Worm (Caenorhabditis elegans) whole organism, mixed stage, embryonic: ENCODE results near the gene F08D12.7.

Source experiments
- M03D4.4 ChIP-seq: sonication (generic microtip); optimal IDR thresholded peaks from 2 replicates; lab custom pipeline; 2017; ENCODE audit warnings: mild to moderate bottlenecking, missing genetic modification characterization, missing compliant biosample characterization
- bed-3 ChIP-seq: fragments of 200-800 bp; sonication (Bioruptor generic); optimal IDR thresholded peaks from 3 replicates; lab custom pipeline; 2018; ENCODE audit warnings: mild to moderate bottlenecking, missing genetic modification characterization, moderate library complexity, missing compliant biosample characterization
- blmp-1 ChIP-seq: fragments of 150-350 bp; optimal IDR thresholded peaks from 2 replicates; lab custom pipeline; 2014; ENCODE audit warnings: missing biosample characterization, missing genetic modification characterization
- ceh-39 ChIP-seq: fragments of 150-350 bp; optimal IDR thresholded peaks from 2 replicates; lab custom pipeline; 2014; ENCODE audit warnings: missing biosample characterization, missing genetic modification characterization
- ceh-43 ChIP-seq: fragments of 200-800 bp; sonication (Bioruptor generic); optimal IDR thresholded peaks from 2 replicates; lab custom pipeline; 2018; ENCODE audit warnings: mild to moderate bottlenecking, missing genetic modification characterization, moderate library complexity, missing compliant biosample characterization
- ceh-83 ChIP-seq: fragments of 200-800 bp; sonication (Bioruptor generic); optimal IDR thresholded peaks from 2 replicates; lab custom pipeline; 2018; ENCODE audit warnings: mild to moderate bottlenecking, missing genetic modification characterization, missing compliant biosample characterization
- ces-1 ChIP-seq: fragments of 150-350 bp; optimal IDR thresholded peaks from 2 replicates; lab custom pipeline; 2014; ENCODE audit warnings: missing biosample characterization, missing genetic modification reagents, missing genetic modification characterization
- cnd-1 ChIP-seq: fragments of 200-800 bp; sonication (Bioruptor generic); optimal IDR thresholded peaks from 2 replicates; lab custom pipeline; 2018; ENCODE audit warnings: mild to moderate bottlenecking, missing genetic modification characterization, missing compliant biosample characterization
- drap-1 ChIP-seq: fragments of 200-800 bp; sonication (Bioruptor generic); optimal IDR thresholded peaks from 3 replicates; lab custom pipeline; 2018; ENCODE audit warnings: mild to moderate bottlenecking, missing genetic modification characterization, missing compliant biosample characterization
- elt-1 ChIP-seq: sonication (generic microtip); optimal IDR thresholded peaks from 2 replicates; lab custom pipeline; 2017; ENCODE audit warnings: missing genetic modification characterization, mild to moderate bottlenecking, missing compliant biosample characterization, antibody characterized with exemption, moderate library complexity, borderline replicate concordance; ENCODE audit not compliant: insufficient read depth
- flh-1 ChIP-seq: fragments of 200-800 bp; sonication (Bioruptor generic); optimal IDR thresholded peaks from 2 replicates; lab custom pipeline; 2018; ENCODE audit warnings: mild to moderate bottlenecking, missing genetic modification characterization, moderate library complexity, missing compliant biosample characterization
- ham-2 ChIP-seq: fragments of 200-800 bp; sonication (Bioruptor generic); optimal IDR thresholded peaks from 2 replicates; lab custom pipeline; 2018; ENCODE audit warnings: mild to moderate bottlenecking, missing genetic modification characterization, missing compliant biosample characterization
- hlh-1 ChIP-seq: fragments of 150-350 bp; optimal IDR thresholded peaks from 2 replicates; lab custom pipeline; 2014; ENCODE audit warnings: missing biosample characterization, missing genetic modification reagents, missing genetic modification characterization
- lin-13 ChIP-seq: fragments of 150-350 bp; optimal IDR thresholded peaks from 2 replicates; lab custom pipeline; 2014; ENCODE audit warnings: missing biosample characterization, missing genetic modification characterization
- lin-32 ChIP-seq: fragments of 200-800 bp; sonication (Bioruptor generic); optimal IDR thresholded peaks from 2 replicates; lab custom pipeline; 2018; ENCODE audit warnings: mild to moderate bottlenecking, missing genetic modification characterization, missing compliant biosample characterization
- lsy-2 ChIP-seq: fragments of 150-350 bp; optimal IDR thresholded peaks from 2 replicates; lab custom pipeline; 2014; ENCODE audit warnings: missing biosample characterization, missing genetic modification characterization
- mab-5 ChIP-seq: fragments of 150-350 bp; optimal IDR thresholded peaks from 2 replicates; lab custom pipeline; 2014; ENCODE audit warnings: missing biosample characterization, missing genetic modification characterization
- mep-1 ChIP-seq: fragments of 150-350 bp; optimal IDR thresholded peaks from 2 replicates; lab custom pipeline; 2017; ENCODE audit warnings: missing biosample characterization, missing genetic modification reagents, missing genetic modification characterization, inconsistent platforms
- mls-2 ChIP-seq: sonication (generic microtip); optimal IDR thresholded peaks from 2 replicates; lab custom pipeline; 2016; ENCODE audit warnings: mild to moderate bottlenecking, missing genetic modification characterization, moderate library complexity, missing compliant biosample characterization
- nhr-12 ChIP-seq: fragments of 150-350 bp; optimal IDR thresholded peaks from 2 replicates; lab custom pipeline; 2014; ENCODE audit warnings: missing biosample characterization, missing genetic modification characterization
- nhr-2 ChIP-seq: fragments of 150-350 bp; optimal IDR thresholded peaks from 2 replicates; lab custom pipeline; 2014; ENCODE audit warnings: missing biosample characterization, missing genetic modification characterization
- nhr-237 ChIP-seq: fragments of 150-350 bp; optimal IDR thresholded peaks from 2 replicates; lab custom pipeline; 2014; ENCODE audit warnings: missing biosample characterization, missing genetic modification characterization
- nhr-28 ChIP-seq: fragments of 150-350 bp; optimal IDR thresholded peaks from 2 replicates; lab custom pipeline; 2014; ENCODE audit warnings: missing biosample characterization, missing genetic modification characterization
- nhr-76 ChIP-seq: sonication (generic microtip); optimal IDR thresholded peaks from 2 replicates; lab custom pipeline; 2017; ENCODE audit warnings: missing biosample characterization, missing genetic modification characterization
- pha-4 ChIP-seq: fragments of 150-350 bp; optimal IDR thresholded peaks from 2 replicates; lab custom pipeline; 2018; ENCODE audit warnings: missing biosample characterization, missing genetic modification reagents, missing genetic modification characterization
- snpc-4 ChIP-seq: fragments of 150-350 bp; optimal IDR thresholded peaks from 2 replicates; lab custom pipeline; 2014; ENCODE audit warnings: missing biosample characterization, missing genetic modification characterization
- tbx-8 ChIP-seq: fragments of 200-800 bp; sonication (Bioruptor generic); optimal IDR thresholded peaks from 2 replicates; lab custom pipeline; 2018; ENCODE audit warnings: mild to moderate bottlenecking, missing genetic modification characterization, moderate library complexity, missing compliant biosample characterization
- unc-120 ChIP-seq: sonication (generic microtip); optimal IDR thresholded peaks from 2 replicates; lab custom pipeline; 2017; ENCODE audit warnings: missing genetic modification characterization, missing compliant biosample characterization; ENCODE audit not compliant: poor library complexity, severe bottlenecking
- unc-39 ChIP-seq: fragments of 150-350 bp; optimal IDR thresholded peaks from 2 replicates; lab custom pipeline; 2014; ENCODE audit warnings: missing biosample characterization, missing genetic modification characterization
- unc-62 ChIP-seq: fragments of 150-350 bp; optimal IDR thresholded peaks from 2 replicates; lab custom pipeline; 2014; ENCODE audit warnings: missing biosample characterization, missing genetic modification reagents, missing genetic modification characterization
- zip-8 ChIP-seq: fragments of 150-350 bp; optimal IDR thresholded peaks from 2 replicates; lab custom pipeline; 2014; ENCODE audit warnings: missing biosample characterization, missing genetic modification characterization
- ztf-11 ChIP-seq: fragments of 150-350 bp; optimal IDR thresholded peaks from 2 replicates; lab custom pipeline; 2014; ENCODE audit warnings: missing biosample characterization, missing genetic modification characterization

F08D12.7 gene

DNA sequence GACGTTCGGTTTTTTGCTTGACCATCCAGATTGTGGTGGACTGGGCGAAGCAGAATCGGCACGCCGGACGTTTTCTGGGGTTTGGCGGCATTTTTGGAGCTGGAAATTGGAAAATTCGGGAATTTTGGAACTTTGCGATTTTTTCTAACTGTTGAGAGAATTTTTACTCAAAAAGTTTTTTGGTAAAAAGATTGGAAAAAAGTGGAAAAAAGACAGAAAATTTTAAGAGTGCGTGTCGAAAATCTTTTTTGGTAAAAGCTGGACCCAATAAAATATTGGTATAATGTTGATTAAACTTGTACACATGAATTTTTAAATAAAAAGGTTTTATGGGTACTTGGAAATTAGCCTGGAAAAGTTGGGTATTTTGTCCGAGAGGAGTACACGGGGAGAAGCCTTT, 26.7 kb downstream of the F08D12.7 start, which contains the start of gene T05A8.7:
TSS of gene T05A8.7 (minus strand) at position 101 of the 400 bp plus-strand sequence.
- no peak for TF ChIP-seq elt-1 (tag; lab: Kevin White, UChicago)
- TF ChIP-seq pha-4 = no peak
- TF ChIP-seq mls-2 = no peak
- no peak for TF ChIP-seq zip-8 (tag; lab: Kevin White, UChicago)
- no peak for TF ChIP-seq lin-13
- no peak for TF ChIP-seq unc-62 (GFP tag; lab: Kevin White, UChicago)
- TF ChIP-seq unc-120 = no peak
- TF ChIP-seq ces-1 (GFP tag; lab: Kevin White, UChicago) = no peak
- TF ChIP-seq nhr-28 (tag; lab: Kevin White, UChicago) = no peak
- TF ChIP-seq lin-32 (GFP tag; lab: Kevin White, UChicago) = no peak
- no peak for TF ChIP-seq cnd-1 (tag; lab: Kevin White, UChicago)
- TF ChIP-seq flh-1 (GFP tag; lab: Kevin White, UChicago) = no peak
- TF ChIP-seq nhr-2 (tag; lab: Kevin White, UChicago) = no peak
- no peak for TF ChIP-seq snpc-4
- TF ChIP-seq ceh-39 (tag; lab: Kevin White, UChicago) = no peak
- TF ChIP-seq mab-5 (tag; lab: Kevin White, UChicago) = no peak
- TF ChIP-seq, all 35 proteins: peak for 0

DNA sequence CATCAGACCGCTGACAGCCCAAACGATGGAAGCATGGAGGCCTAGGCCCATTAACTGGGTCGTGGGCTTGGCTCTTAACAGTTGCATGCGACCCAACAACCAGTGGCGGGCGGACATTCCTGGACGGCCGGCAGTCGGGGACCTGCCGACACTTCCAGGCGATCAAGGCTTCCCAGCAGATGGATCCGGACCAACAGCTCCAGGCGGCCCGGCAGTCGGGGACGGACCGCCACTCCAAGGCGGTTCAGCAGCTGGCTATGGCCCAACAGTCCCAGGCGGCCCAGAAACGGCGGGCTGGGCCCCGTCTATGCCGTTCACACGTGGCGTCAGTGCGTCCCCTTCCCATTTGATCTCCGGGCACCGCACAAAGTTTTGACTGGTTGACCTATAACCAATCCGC, 27.5 kb downstream of the F08D12.7 start:
- TF ChIP-seq zip-8 (tag; lab: Kevin White, UChicago) (no peak), pha-4 (no peak), M03D4.4 (tag; lab: Kevin White, UChicago) (no peak), lin-13 (no peak), mls-2 (no peak), blmp-1 (tag; lab: Kevin White, UChicago) (no peak), hlh-1 (tag; lab: Kevin White, UChicago) (no peak), nhr-237 (tag; lab: Kevin White, UChicago) (no peak), bed-3 (no peak), snpc-4 (no peak), ces-1 (GFP tag; lab: Kevin White, UChicago) (no peak), elt-1 (tag; lab: Kevin White, UChicago) (no peak), nhr-76 (tag; lab: Kevin White, UChicago) (no peak)

DNA sequence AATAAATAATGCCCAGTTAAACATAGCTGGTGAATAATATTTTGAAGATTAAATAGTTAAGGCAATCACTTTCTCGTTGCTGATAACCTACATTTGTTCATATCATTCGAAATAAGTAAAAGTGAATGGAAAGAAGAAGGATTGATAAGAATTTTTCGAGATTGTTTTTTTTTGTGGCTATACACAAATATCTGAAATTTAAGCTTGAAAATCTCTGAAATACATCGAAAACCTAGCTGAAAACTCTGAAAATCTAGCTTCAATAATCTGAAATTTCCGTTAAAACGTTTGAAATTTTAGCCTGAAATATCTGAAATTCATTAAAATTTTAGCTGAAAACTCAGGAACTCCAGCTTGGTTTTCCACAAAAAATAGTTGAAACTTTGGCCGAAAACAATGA, 29.3 kb downstream of the F08D12.7 start, which contains the start of gene T05A8.6:
TSS of gene T05A8.6 (minus strand) at position 101 of the 400 bp plus-strand sequence.
- TF ChIP-seq bed-3 = no peak
- TF ChIP-seq nhr-12 (tag; lab: Kevin White, UChicago) = no peak
- no peak for TF ChIP-seq mls-2
- TF ChIP-seq ceh-39 (tag; lab: Kevin White, UChicago) = no peak
- TF ChIP-seq cnd-1 (tag; lab: Kevin White, UChicago) = no peak
- no peak for TF ChIP-seq flh-1 (GFP tag; lab: Kevin White, UChicago)
- no peak for TF ChIP-seq ces-1 (GFP tag; lab: Kevin White, UChicago)
- TF ChIP-seq M03D4.4 (tag; lab: Kevin White, UChicago) = no peak
- TF ChIP-seq ceh-43 (GFP tag; lab: Kevin White, UChicago) = no peak
- no peak for TF ChIP-seq ztf-11
- no peak for TF ChIP-seq hlh-1 (tag; lab: Kevin White, UChicago)
- TF ChIP-seq nhr-2 (tag; lab: Kevin White, UChicago) = no peak
- TF ChIP-seq lsy-2 (tag; lab: Kevin White, UChicago) = no peak
- no peak for TF ChIP-seq ham-2
- TF ChIP-seq mep-1 (tag; lab: Kevin White, UChicago) = no peak
- no peak for TF ChIP-seq nhr-76 (tag; lab: Kevin White, UChicago)
- no peak for TF ChIP-seq nhr-237 (tag; lab: Kevin White, UChicago)
- no peak for TF ChIP-seq mab-5 (tag; lab: Kevin White, UChicago)
- no peak for TF ChIP-seq elt-1 (tag; lab: Kevin White, UChicago)
- TF ChIP-seq tbx-8 (GFP tag; lab: Kevin White, UChicago) = no peak

DNA sequence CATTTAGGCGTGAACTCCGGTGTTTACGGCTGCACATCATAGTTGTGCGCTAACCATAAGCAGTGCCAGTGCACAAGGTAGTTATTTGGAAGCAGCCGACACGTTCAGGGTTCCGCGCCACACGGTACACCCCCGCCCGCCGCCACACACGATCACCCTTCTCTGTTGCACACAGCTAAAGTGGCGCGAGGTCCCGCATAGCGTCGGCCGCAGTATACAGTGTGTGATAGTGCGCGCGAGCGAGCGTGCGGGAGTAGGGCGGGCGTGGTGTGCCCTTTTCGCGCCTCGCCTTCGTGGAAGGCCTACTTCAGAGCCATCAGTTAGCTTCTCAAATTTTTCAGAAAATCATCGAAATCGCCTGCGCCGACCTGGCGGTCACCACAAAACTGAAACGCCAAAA, 32.0 kb downstream of the F08D12.7 start:
- TF ChIP-seq pha-4 = no peak
- no peak for TF ChIP-seq unc-120
- no peak for TF ChIP-seq lin-32 (GFP tag; lab: Kevin White, UChicago)
- no peak for TF ChIP-seq ceh-83 (GFP tag; lab: Kevin White, UChicago)
- no peak for TF ChIP-seq ces-1 (GFP tag; lab: Kevin White, UChicago)
- TF ChIP-seq lsy-2 (tag; lab: Kevin White, UChicago) = no peak
- TF ChIP-seq mls-2 = no peak
- no peak for TF ChIP-seq zip-8 (tag; lab: Kevin White, UChicago)
- no peak for TF ChIP-seq elt-1 (tag; lab: Kevin White, UChicago)
- TF ChIP-seq lin-13 = no peak
- no peak for TF ChIP-seq nhr-12 (tag; lab: Kevin White, UChicago)
- no peak for TF ChIP-seq flh-1 (GFP tag; lab: Kevin White, UChicago)
- TF ChIP-seq hlh-1 (tag; lab: Kevin White, UChicago) = no peak
- TF ChIP-seq unc-39 (tag; lab: Kevin White, UChicago) = no peak
- TF ChIP-seq ham-2 = no peak
- TF ChIP-seq drap-1 (GFP tag; lab: Kevin White, UChicago) = no peak
- no peak for TF ChIP-seq nhr-28 (tag; lab: Kevin White, UChicago)
- TF ChIP-seq nhr-237 (tag; lab: Kevin White, UChicago) = no peak
- TF ChIP-seq mep-1 (tag; lab: Kevin White, UChicago) = no peak
- no peak for TF ChIP-seq nhr-2 (tag; lab: Kevin White, UChicago)
